Fruit fly (Drosophila melanogaster): ENCODE data around the gene MED14.

dm6 chr3L:616099-616481, 23.0 kb downstream of the MED14 start:
- TF ChIP-seq Sin3A (optimal IDR thresholded peaks at IDR 0.05) (no peak), h (optimal IDR thresholded peaks at IDR 0.05) (no peak)
